Fruit fly (Drosophila melanogaster): Measurements from ENCODE around the gene gzl.

gzl gene

dm6 chr3R:6416242-6416641, 33.5 kb downstream of the gzl start (continued):
- TF ChIP-seq ems (GFP tag; optimal IDR thresholded peaks at IDR 0.05) (peak; percentile 64), Stat92E (GFP tag; optimal IDR thresholded peaks at IDR 0.05) (no peak), CG7928 (GFP tag; optimal IDR thresholded peaks at IDR 0.05) (peak; percentile 38), Bteb2 (GFP tag; optimal IDR thresholded peaks at IDR 0.05) (peak; percentile 66), run (tag; optimal IDR thresholded peaks at IDR 0.05) (peak; percentile 35), PHDP (tag; optimal IDR thresholded peaks at IDR 0.05) (peak; percentile 82), CG18764 (GFP tag; optimal IDR thresholded peaks at IDR 0.05) (peak; percentile 48), lov (optimal IDR thresholded peaks at IDR 0.05) (no peak), lov (GFP tag; IDR thresholded peaks at IDR 0.05) (peak; percentile 71; the same call in 1 of the 3 replicates), dati (GFP tag; IDR thresholded peaks at IDR 0.05) (0 out of 2 replicates have a peak, but pooled peaks have one; percentile 34), al (GFP tag; IDR thresholded peaks at IDR 0.05) (peak; percentile 64), bsh (GFP tag; optimal IDR thresholded peaks at IDR 0.05) (peak in 1 of 2 experiments; percentile 63), bcd (GFP tag; optimal IDR thresholded peaks at IDR 0.05) (peak; percentile 79), usp (GFP tag; optimal IDR thresholded peaks at IDR 0.05) (no peak), inv (GFP tag; IDR thresholded peaks at IDR 0.05; ENCODE audit: partially characterized antibody) (no peak), CG9797 (GFP tag; optimal IDR thresholded peaks at IDR 0.05) (no peak), unpg (GFP tag; optimal IDR thresholded peaks at IDR 0.05) (peak; percentile 77), Sin3A (optimal IDR thresholded peaks at IDR 0.05) (no peak), grau (tag; optimal IDR thresholded peaks at IDR 0.05) (peak; percentile 78), tx (GFP tag; optimal IDR thresholded peaks at IDR 0.05) (peak; percentile 36), hkb (optimal IDR thresholded peaks at IDR 0.05) (no peak), hkb (GFP tag; IDR thresholded peaks at IDR 0.05) (peak; percentile 84), onecut (GFP tag; IDR thresholded peaks at IDR 0.05) (peak; percentile 75), eyg (GFP tag; optimal IDR thresholded peaks at IDR 0.05) (peak; percentile 72), da (GFP tag; optimal IDR thresholded peaks at IDR 0.05) (no peak), disco-r (GFP tag; optimal IDR thresholded peaks at IDR 0.05) (peak; percentile 35), CG31388 (GFP tag; optimal IDR thresholded peaks at IDR 0.05) (no peak), mam (GFP tag; optimal IDR thresholded peaks at IDR 0.05) (peak; percentile 75), btn (GFP tag; optimal IDR thresholded peaks at IDR 0.05) (peak; percentile 30), Sox102F (GFP tag; optimal IDR thresholded peaks at IDR 0.05) (peak; percentile 69), crc (GFP tag; optimal IDR thresholded peaks at IDR 0.05) (peak; percentile 56), CG4404 (GFP tag; IDR thresholded peaks at IDR 0.05) (no peak), sqz (GFP tag; optimal IDR thresholded peaks at IDR 0.05) (no peak), ara (GFP tag; IDR thresholded peaks at IDR 0.05) (peak; percentile 70; the same call in 1 of the 2 replicates), Deaf1 (tag; optimal IDR thresholded peaks at IDR 0.05) (peak; percentile 61), NFAT (GFP tag; IDR thresholded peaks at IDR 0.05) (peak; percentile 63), Camta (GFP tag; optimal IDR thresholded peaks at IDR 0.05) (peak; percentile 48), insv (GFP tag; optimal IDR thresholded peaks at IDR 0.05) (no peak), CG1832 (GFP tag; optimal IDR thresholded peaks at IDR 0.05) (no peak), Side (GFP tag; optimal IDR thresholded peaks at IDR 0.05) (peak; percentile 69), fru (optimal IDR thresholded peaks at IDR 0.05) (no peak), CG7556 (GFP tag; optimal IDR thresholded peaks at IDR 0.05) (peak; percentile 87), CG8924 (tag; optimal IDR thresholded peaks at IDR 0.05) (peak; percentile 70)

dm6 chr3R:6419103-6419502, 36.4 kb downstream of the gzl start:
- no peak for TF ChIP-seq eve (GFP tag; optimal IDR thresholded peaks at IDR 0.05)
- no peak for TF ChIP-seq en (GFP tag; optimal IDR thresholded peaks at IDR 0.05)
- TF ChIP-seq CG18599 (GFP tag; optimal IDR thresholded peaks at IDR 0.05): peak; percentile 24
- no peak for TF ChIP-seq CG4730 (GFP tag; IDR thresholded peaks at IDR 0.05)
- TF ChIP-seq wor (GFP tag; IDR thresholded peaks at IDR 0.05): no peak
- no peak for TF ChIP-seq CG3163 (GFP tag; optimal IDR thresholded peaks at IDR 0.05)
- no peak for TF ChIP-seq pnt (GFP tag; optimal IDR thresholded peaks at IDR 0.05)
- no peak for TF ChIP-seq CG7987 (GFP tag; optimal IDR thresholded peaks at IDR 0.05)
- TF ChIP-seq btn (GFP tag; optimal IDR thresholded peaks at IDR 0.05): no peak
- TF ChIP-seq HHEX (GFP tag; optimal IDR thresholded peaks at IDR 0.05): no peak
- TF ChIP-seq Mes4 (GFP tag; optimal IDR thresholded peaks at IDR 0.05): no peak
- TF ChIP-seq hb (GFP tag; IDR thresholded peaks at IDR 0.05; ENCODE audit: partially characterized antibody): no peak
- TF ChIP-seq pros (GFP tag; optimal IDR thresholded peaks at IDR 0.05): peak; percentile 13
- no peak for TF ChIP-seq pum (GFP tag; optimal IDR thresholded peaks at IDR 0.05)
